Worm (Caenorhabditis elegans): ENCODE results near the gene rdy-2.

ce11 chrV:13600882-13601281, at the start of gene rdy-2:
- no peak for TF ChIP-seq unc-62 (GFP tag; optimal IDR thresholded peaks at IDR 0.05)
- TF ChIP-seq lin-39 (tag; optimal IDR thresholded peaks at IDR 0.05) = no peak
- no peak for TF ChIP-seq mdl-1 (tag; optimal IDR thresholded peaks at IDR 0.05)
- TF ChIP-seq unc-55 (GFP tag; optimal IDR thresholded peaks at IDR 0.05) = no peak
- no peak for TF ChIP-seq nhr-129 (tag; optimal IDR thresholded peaks at IDR 0.05)
- no peak for TF ChIP-seq aly-2 (tag; optimal IDR thresholded peaks at IDR 0.05)
- TF ChIP-seq snpc-4 (tag; optimal IDR thresholded peaks at IDR 0.05) = no peak
- no peak for TF ChIP-seq ztf-11 (tag; optimal IDR thresholded peaks at IDR 0.05)
- no peak for TF ChIP-seq nhr-77 (tag; optimal IDR thresholded peaks at IDR 0.05)
- no peak for TF ChIP-seq ztf-1 (GFP tag; conservative IDR thresholded peaks at IDR 0.05)
- TF ChIP-seq lin-13 (GFP tag; optimal IDR thresholded peaks at IDR 0.05) = no peak
